Fruit fly (Drosophila melanogaster) whole organism, embryonic: ENCODE measurements around the gene CG17839.
A peak's percentile ranks its signal among the peaks of the same experiment; 100 is the strongest.

ENCODE experiments used
- CG11696 ChIP-seq: fragments of 200-800 bp; sonication (Bioruptor generic); IDR thresholded peaks from 2 replicates; pipeline ENCODE4 v1.3.6; 2022; ENCODE audit warnings: missing biosample characterization, missing genetic modification characterization
- CG7786 ChIP-seq: fragments of 200-800 bp; sonication (Bioruptor generic); optimal IDR thresholded peaks from 2 replicates; lab custom pipeline; 2016; ENCODE audit warnings: missing biosample characterization, missing genetic modification characterization
- CG8089 ChIP-seq: fragments of 200-800 bp; sonication (Bioruptor generic); optimal IDR thresholded peaks from 3 replicates; lab custom pipeline; 2016; ENCODE audit warnings: missing biosample characterization, missing genetic modification characterization
- Dip3 ChIP-seq: fragments of 200-800 bp; sonication (Bioruptor generic); optimal IDR thresholded peaks from 3 replicates; lab custom pipeline; 2016; ENCODE audit warnings: missing biosample characterization, missing genetic modification characterization
- ERR ChIP-seq: fragments of 200-800 bp; sonication (Bioruptor generic); optimal IDR thresholded peaks from 2 replicates; lab custom pipeline; 2016; ENCODE audit warnings: missing biosample characterization, missing genetic modification characterization
- NC2β ChIP-seq: fragments of 200-800 bp; sonication (Bioruptor generic); optimal IDR thresholded peaks from 2 replicates; lab custom pipeline; 2016; ENCODE audit warnings: missing biosample characterization, missing genetic modification characterization
- Ptx1 ChIP-seq: fragments of 200-800 bp; sonication (Bioruptor generic); IDR thresholded peaks from 2 replicates; pipeline ENCODE4 v1.3.6; 2022; ENCODE audit warnings: missing biosample characterization, missing genetic modification characterization
- ci ChIP-seq: fragments of 200-800 bp; sonication (Bioruptor generic); IDR thresholded peaks from 3 replicates; pipeline ENCODE4 v1.3.6; 2022; ENCODE audit warnings: missing biosample characterization, missing genetic modification characterization
- nerfin-1 ChIP-seq: fragments of 200-800 bp; sonication (Bioruptor generic); optimal IDR thresholded peaks from 3 replicates; lab custom pipeline; 2019; ENCODE audit warnings: missing biosample characterization, mild to moderate bottlenecking, missing genetic modification characterization, moderate library complexity
- psq ChIP-seq: fragments of 200-800 bp; sonication (Bioruptor generic); optimal IDR thresholded peaks from 2 replicates; lab custom pipeline; 2017; ENCODE audit warnings: missing biosample characterization, missing genetic modification characterization
- rib ChIP-seq: fragments of 200-800 bp; sonication (Bioruptor generic); IDR thresholded peaks from 2 replicates; pipeline ENCODE4 v1.3.6; 2022; ENCODE audit warnings: missing biosample characterization, missing genetic modification characterization

dm6 chr3L:14756724-14757463 is 48.0 kb upstream of the CG17839 start:
- TF ChIP-seq CG7786 (GFP tag; lab: Kevin White, UChicago) (peak; percentile 95), NC2β (GFP tag; lab: Kevin White, UChicago) (peak; percentile 67), CG8089 (GFP tag; lab: Kevin White, UChicago) (peak; percentile 87), Dip3 (GFP tag; lab: Kevin White, UChicago) (peak; percentile 86), ci (peak; percentile 96), ERR (GFP tag; lab: Kevin White, UChicago) (peak; percentile 84), rib (GFP tag; lab: Robert Waterston, UW) (peak; percentile 96), psq (GFP tag; lab: Kevin White, UChicago) (peak; percentile 73), CG11696 (peak; percentile 74), nerfin-1 (tag; lab: Kevin White, UChicago) (peak; percentile 59), Ptx1 (GFP tag; lab: Robert Waterston, UW) (peak; percentile 89)
